Fruit fly (Drosophila melanogaster): ENCODE data around the gene CG1647.

CG1647 gene

dm6 chr3R:28841968-28842367, 21.9 kb downstream of the CG1647 start:
- no peak for TF ChIP-seq CG17801 (GFP tag; optimal IDR thresholded peaks at IDR 0.05; ENCODE audit: partially characterized antibody)

dm6 chr3R:28842431-28842830, 22.4 kb downstream of the CG1647 start:
- no peak for TF ChIP-seq CG17801 (GFP tag; optimal IDR thresholded peaks at IDR 0.05; ENCODE audit: partially characterized antibody)

dm6 chr3R:28843776-28844610, 24.0 kb downstream of the CG1647 start:
- no peak for TF ChIP-seq CG17801 (GFP tag; optimal IDR thresholded peaks at IDR 0.05; ENCODE audit: partially characterized antibody)

- peak; percentile 32 for TF ChIP-seq CG17801 (GFP tag; optimal IDR thresholded peaks at IDR 0.05; ENCODE audit: partially characterized antibody)
Observed at dm6 chr3R:28844611-28845376, 24.8 kb downstream of the CG1647 start, which contains the start of the genes Apc and spg. Gene Apc (minus strand): TSS chr3R:28844748. Gene spg (plus strand): TSS chr3R:28845270.

- no peak for TF ChIP-seq CG17801 (GFP tag; optimal IDR thresholded peaks at IDR 0.05; ENCODE audit: partially characterized antibody)
Observed at dm6 chr3R:28845377-28845876, 25.4 kb downstream of the CG1647 start.

- TF ChIP-seq CG17801 (GFP tag; optimal IDR thresholded peaks at IDR 0.05; ENCODE audit: partially characterized antibody) = no peak
Observed at dm6 chr3R:28845981-28846380, 26.0 kb downstream of the CG1647 start.

dm6 chr3R:28846877-28847529, 27.0 kb downstream of the CG1647 start:
- no peak for TF ChIP-seq CG17801 (GFP tag; optimal IDR thresholded peaks at IDR 0.05; ENCODE audit: partially characterized antibody)

- no peak for TF ChIP-seq CG17801 (GFP tag; optimal IDR thresholded peaks at IDR 0.05; ENCODE audit: partially characterized antibody)
Observed at dm6 chr3R:28847547-28848316, 27.7 kb downstream of the CG1647 start.

dm6 chr3R:28848693-28849470, 28.9 kb downstream of the CG1647 start:
- peak; percentile 20 for TF ChIP-seq CG17801 (GFP tag; optimal IDR thresholded peaks at IDR 0.05; ENCODE audit: partially characterized antibody)

- no peak for TF ChIP-seq CG17801 (GFP tag; optimal IDR thresholded peaks at IDR 0.05; ENCODE audit: partially characterized antibody)
Observed at dm6 chr3R:28850662-28851257, 30.7 kb downstream of the CG1647 start.

dm6 chr3R:28851530-28851929, 31.5 kb downstream of the CG1647 start:
- TF ChIP-seq CG17801 (GFP tag; optimal IDR thresholded peaks at IDR 0.05; ENCODE audit: partially characterized antibody) = no peak

dm6 chr3R:28851966-28852377, 32.0 kb downstream of the CG1647 start:
- TF ChIP-seq CG17801 (GFP tag; optimal IDR thresholded peaks at IDR 0.05; ENCODE audit: partially characterized antibody) = no peak

dm6 chr3R:28856140-28856539, 36.1 kb downstream of the CG1647 start:
- TF ChIP-seq CG17801 (GFP tag; optimal IDR thresholded peaks at IDR 0.05; ENCODE audit: partially characterized antibody) = no peak
